Worm (Caenorhabditis elegans) whole organism, L4 larva: Measurements from ENCODE around the gene srg-68.

Source experiments
- Y48G9A.11 ChIP-seq: fragments of 200-800 bp; sonication (Bioruptor generic); IDR thresholded peaks from 2 replicates; pipeline ENCODE4 v1.3.6; 2022; ENCODE audit warnings: missing genetic modification reagents, missing genetic modification characterization, missing compliant biosample characterization
- ZK546.5 ChIP-seq, 2 experiments: sonication (generic microtip); optimal IDR thresholded peaks; 2 replicates each; lab custom pipeline; 2017; ENCODE audit warnings: missing biosample characterization in 2 of 2, missing genetic modification characterization in 2 of 2
- egl-27 ChIP-seq: sonication (generic microtip); optimal IDR thresholded peaks from 3 replicates; lab custom pipeline; 2017; ENCODE audit warnings: missing biosample characterization, missing genetic modification reagents, missing genetic modification characterization
- fos-1 ChIP-seq: fragments of 150-350 bp; optimal IDR thresholded peaks from 2 replicates; lab custom pipeline; 2014; ENCODE audit warnings: missing biosample characterization, missing genetic modification characterization
- lin-15B ChIP-seq: fragments of 150-350 bp; sonication (generic microtip); optimal IDR thresholded peaks from 3 replicates; lab custom pipeline; 2014; ENCODE audit warnings: missing biosample characterization, missing genetic modification characterization
- madf-5 ChIP-seq, 2 experiments: fragments of 200-800 bp; sonication (Bioruptor generic); IDR thresholded peaks; 2 replicates each; pipeline ENCODE4 v1.3.6; 2022; ENCODE audit warnings: missing compliant biosample characterization in 2 of 2, missing genetic modification characterization in 2 of 2
- mxl-2 ChIP-seq: fragments of 200-800 bp; sonication (Bioruptor generic); conservative IDR thresholded peaks from 2 replicates; pipeline ENCODE4 v1.3.6; 2022; ENCODE audit warnings: missing genetic modification reagents, missing genetic modification characterization, missing compliant biosample characterization
- nhr-28 ChIP-seq: fragments of 150-350 bp; optimal IDR thresholded peaks from 2 replicates; lab custom pipeline; 2014; ENCODE audit warnings: missing biosample characterization, missing genetic modification characterization
- nhr-76 ChIP-seq: fragments of 150-350 bp; optimal IDR thresholded peaks from 2 replicates; lab custom pipeline; 2014; ENCODE audit warnings: missing biosample characterization, missing genetic modification characterization
- skn-1 ChIP-seq: fragments of 150-350 bp; optimal IDR thresholded peaks from 2 replicates; lab custom pipeline; 2014; ENCODE audit warnings: missing biosample characterization, missing genetic modification characterization
- snpc-4 ChIP-seq: fragments of 150-350 bp; optimal IDR thresholded peaks from 2 replicates; lab custom pipeline; 2014; ENCODE audit warnings: missing biosample characterization, missing genetic modification characterization
- unc-130 ChIP-seq: sonication (generic microtip); optimal IDR thresholded peaks from 2 replicates; lab custom pipeline; 2016; ENCODE audit warnings: missing genetic modification reagents, missing genetic modification characterization, missing compliant biosample characterization
- zip-2 ChIP-seq: fragments of 150-350 bp; optimal IDR thresholded peaks from 2 replicates; lab custom pipeline; 2014; ENCODE audit warnings: missing biosample characterization, missing genetic modification characterization
- ztf-11 ChIP-seq: fragments of 150-350 bp; optimal IDR thresholded peaks from 2 replicates; lab custom pipeline; 2014; ENCODE audit warnings: missing biosample characterization, missing genetic modification characterization

ce11 chrV:5504807-5505442 is 39.7 kb upstream of the srg-68 start, which contains the start of the genes dnj-19 and nhr-47:
- TF ChIP-seq snpc-4 (tag; lab: Kevin White, UChicago) = no peak
- no peak for TF ChIP-seq ZK546.5 (tag; optimal IDR thresholded peaks at IDR 0.05; lab: Kevin White, UChicago)
- TF ChIP-seq ztf-11 (tag; lab: Kevin White, UChicago) = no peak
- TF ChIP-seq Y48G9A.11 (GFP tag; lab: Robert Waterston, UW) = peak; percentile 45; the same call in 1 of the 2 replicates
- TF ChIP-seq unc-130 = peak; percentile 66
- TF ChIP-seq egl-27 = no peak
- no peak for TF ChIP-seq lin-15B (tag; lab: Kevin White, UChicago)
- TF ChIP-seq nhr-28 (tag; lab: Kevin White, UChicago) = peak; percentile 83
- TF ChIP-seq zip-2 (tag; lab: Kevin White, UChicago) = peak; percentile 56
- TF ChIP-seq skn-1 (tag; lab: Kevin White, UChicago) = no peak
- no peak for TF ChIP-seq madf-5 (GFP tag; IDR thresholded peaks at IDR 0.05; lab: Robert Waterston, UW)
- no peak for TF ChIP-seq nhr-76 (tag; lab: Kevin White, UChicago)
- no peak for TF ChIP-seq fos-1 (tag; lab: Kevin White, UChicago)
- no peak for TF ChIP-seq mxl-2
